Worm (Caenorhabditis elegans): ENCODE results near the gene grsp-3.
A peak's percentile ranks its signal among the peaks of the same experiment; 100 is the strongest.

The grsp-3 gene

DNA sequence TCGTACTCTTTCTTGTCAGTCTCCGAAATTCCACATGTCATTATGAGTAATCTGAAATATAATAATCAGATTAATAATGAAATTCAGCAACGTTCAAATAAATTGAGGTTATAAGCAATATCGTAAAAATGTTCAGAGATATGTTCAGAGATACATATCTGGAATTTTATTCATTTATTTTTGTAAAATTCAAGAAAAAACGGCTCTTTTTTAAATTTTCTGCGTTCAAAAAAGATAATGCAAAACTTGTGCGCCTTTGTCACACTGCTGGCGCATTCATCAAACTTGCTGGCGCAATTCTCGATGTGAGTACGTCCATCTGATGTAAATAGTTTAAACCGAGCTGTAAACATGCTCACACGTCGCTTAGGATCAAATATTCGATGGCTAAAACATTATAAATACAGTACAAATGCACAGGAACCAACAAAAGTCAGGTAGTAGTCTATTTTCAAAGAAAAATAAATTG is 28.5 kb downstream of the grsp-3 start, which contains the start of the genes rde-8 and ZC477.3 (continued):
- TF ChIP-seq sup-37 (GFP tag; optimal IDR thresholded peaks at IDR 0.05) (peak; percentile 53), elt-3 (tag; optimal IDR thresholded peaks at IDR 0.05) (peak in 2 of 6 experiments; percentile 0 to 3), mef-2 (tag; optimal IDR thresholded peaks at IDR 0.05) (no peak), unc-98 (GFP tag; IDR thresholded peaks at IDR 0.05) (no peak), fos-1 (tag; optimal IDR thresholded peaks at IDR 0.05) (peak; percentile 9), ceh-63 (GFP tag; optimal IDR thresholded peaks at IDR 0.05) (no peak), lsy-2 (tag; optimal IDR thresholded peaks at IDR 0.05) (peak; percentile 85 to 86), dsc-1 (tag; optimal IDR thresholded peaks at IDR 0.05) (peak; percentile 83), unc-130 (tag; optimal IDR thresholded peaks at IDR 0.05) (peak; percentile 67), nhr-71 (tag; optimal IDR thresholded peaks at IDR 0.05) (peak; percentile 90), blmp-1 (tag; optimal IDR thresholded peaks at IDR 0.05) (peak; percentile 57), C34B4.2 (tag; optimal IDR thresholded peaks at IDR 0.05) (no peak), zip-4 (GFP tag; optimal IDR thresholded peaks at IDR 0.05) (peak; percentile 45), ceh-88 (GFP tag; IDR thresholded peaks at IDR 0.05) (peak; percentile 38), mab-9 (GFP tag; IDR thresholded peaks at IDR 0.05) (peak; percentile 23; the same call in 1 of the 2 replicates), ceh-90 (tag; optimal IDR thresholded peaks at IDR 0.05) (no peak), fkh-4 (tag; optimal IDR thresholded peaks at IDR 0.05; ENCODE audit: borderline replicate concordance) (peak; percentile 58), skn-1 (tag; optimal IDR thresholded peaks at IDR 0.05) (peak; percentile 74), egl-13 (tag; optimal IDR thresholded peaks at IDR 0.05) (peak; percentile 57), Y116A8C.19 (tag; optimal IDR thresholded peaks at IDR 0.05; ENCODE audit: borderline replicate concordance) (no peak), ets-5 (GFP tag; IDR thresholded peaks at IDR 0.05) (no peak), lin-39 (tag; optimal IDR thresholded peaks at IDR 0.05) (peak; percentile 64), elt-2 (tag; optimal IDR thresholded peaks at IDR 0.05) (peak; percentile 52), ztf-11 (tag; optimal IDR thresholded peaks at IDR 0.05) (peak in 1 of 2 experiments; percentile 19), mep-1 (tag; optimal IDR thresholded peaks at IDR 0.05) (peak; percentile 94), isw-1 (GFP tag; IDR thresholded peaks at IDR 0.05) (peak; percentile 56), vab-15 (tag; optimal IDR thresholded peaks at IDR 0.05) (no peak), lir-3 (tag; optimal IDR thresholded peaks at IDR 0.05; ENCODE audit: poor library complexity) (peak; percentile 9), unc-30 (tag; optimal IDR thresholded peaks at IDR 0.05) (no peak), C04F5.9 (tag; optimal IDR thresholded peaks at IDR 0.05) (no peak), irx-1 (tag; optimal IDR thresholded peaks at IDR 0.05) (peak; percentile 85), nhr-85 (tag) (peak; percentile 68), fkh-10 (GFP tag; optimal IDR thresholded peaks at IDR 0.05) (no peak), efl-3 (GFP tag; optimal IDR thresholded peaks at IDR 0.05) (peak; percentile 35), lin-15B (tag; optimal IDR thresholded peaks at IDR 0.05) (peak; percentile 44)

DNA sequence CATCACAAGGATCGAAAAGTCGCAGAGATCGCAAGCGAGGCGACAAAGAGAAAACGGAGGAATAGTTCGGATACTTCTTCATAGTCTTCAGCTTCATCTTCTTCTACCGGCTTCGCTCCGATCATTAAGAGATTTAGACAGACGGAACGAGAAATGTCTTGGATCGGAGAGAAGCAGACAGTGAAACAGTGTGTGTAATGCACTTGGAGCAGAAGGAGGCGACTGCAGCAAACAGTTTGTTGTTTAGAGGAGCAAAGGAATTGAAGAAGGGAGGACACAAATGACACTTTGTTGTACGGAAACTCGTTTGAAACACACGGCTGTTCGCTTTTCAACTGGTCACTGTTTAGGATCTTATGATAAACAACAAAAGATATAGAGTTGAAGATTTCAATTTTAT is 32.4 kb downstream of the grsp-3 start:
- TF ChIP-seq lin-14 (GFP tag; optimal IDR thresholded peaks at IDR 0.05) (peak; percentile 65), efl-1 (optimal IDR thresholded peaks at IDR 0.05) (peak; percentile 7 to 24), efl-1 (GFP tag; optimal IDR thresholded peaks at IDR 0.05 in 1 of 2) (no peak), nhr-20 (tag; optimal IDR thresholded peaks at IDR 0.05) (peak; percentile 34), lin-35 (GFP tag; optimal IDR thresholded peaks at IDR 0.05) (no peak), fkh-8 (tag; optimal IDR thresholded peaks at IDR 0.05) (no peak), lir-3 (tag; optimal IDR thresholded peaks at IDR 0.05; ENCODE audit: poor library complexity) (peak; percentile 13), tbx-2 (tag; optimal IDR thresholded peaks at IDR 0.05) (peak; percentile 15), unc-62 (GFP tag; optimal IDR thresholded peaks at IDR 0.05) (no peak), ztf-4 (tag; optimal IDR thresholded peaks at IDR 0.05) (peak; percentile 11), snu-23 (GFP tag; optimal IDR thresholded peaks at IDR 0.05) (peak; percentile 28), skn-1 (tag; optimal IDR thresholded peaks at IDR 0.05) (peak; percentile 3), mef-2 (tag; optimal IDR thresholded peaks at IDR 0.05) (no peak), nhr-19 (GFP tag; conservative IDR thresholded peaks at IDR 0.05) (peak; percentile 39), alr-1 (tag; optimal IDR thresholded peaks at IDR 0.05; ENCODE audit: borderline replicate concordance) (no peak), unc-130 (tag; optimal IDR thresholded peaks at IDR 0.05) (peak; percentile 13), rnt-1 (tag; optimal IDR thresholded peaks at IDR 0.05) (peak; percentile 70), egl-13 (tag; optimal IDR thresholded peaks at IDR 0.05) (no peak), blmp-1 (tag; optimal IDR thresholded peaks at IDR 0.05) (peak; percentile 13), C16A3.4 (tag; optimal IDR thresholded peaks at IDR 0.05) (no peak), nhr-77 (tag; optimal IDR thresholded peaks at IDR 0.05) (peak; percentile 12), ztf-11 (tag; optimal IDR thresholded peaks at IDR 0.05) (no peak), nhr-71 (tag; optimal IDR thresholded peaks at IDR 0.05) (peak; percentile 52), lsy-2 (tag; optimal IDR thresholded peaks at IDR 0.05) (peak in 1 of 2 experiments; percentile 22)

Measured in whole organism, L1 larva.